Fruit fly (Drosophila melanogaster) whole organism, pupa: Measurements from ENCODE around the gene AP-2sigma.

ENCODE experiments used
- CG10348 ChIP-seq: fragments of 200-800 bp; sonication (Bioruptor generic); IDR thresholded peaks from 2 replicates; pipeline ENCODE4 v1.3.6; 2022; ENCODE audit warnings: missing biosample characterization, missing genetic modification characterization
- CG12605 ChIP-seq: fragments of 200-800 bp; sonication (Bioruptor generic); IDR thresholded peaks from 2 replicates; pipeline ENCODE4 v1.3.6; 2022; ENCODE audit warnings: missing biosample characterization, missing genetic modification characterization
- CG15710 ChIP-seq: fragments of 200-800 bp; sonication (Bioruptor generic); optimal IDR thresholded peaks from 2 replicates; lab custom pipeline; 2018; ENCODE audit warnings: missing biosample characterization, mild to moderate bottlenecking, missing genetic modification characterization, moderate library complexity
- CG17806 ChIP-seq: fragments of 200-800 bp; sonication (Bioruptor generic); optimal IDR thresholded peaks from 2 replicates; lab custom pipeline; 2018; ENCODE audit warnings: missing biosample characterization, mild to moderate bottlenecking, missing genetic modification characterization, moderate library complexity
- CG8159 ChIP-seq: fragments of 200-800 bp; sonication (Bioruptor generic); optimal IDR thresholded peaks from 3 replicates; lab custom pipeline; 2018; ENCODE audit warnings: missing biosample characterization, mild to moderate bottlenecking, missing genetic modification characterization, moderate library complexity
- fd96Ca ChIP-seq: fragments of 200-800 bp; sonication (Bioruptor generic); IDR thresholded peaks from 3 replicates; pipeline ENCODE4 v1.3.6; 2022; ENCODE audit warnings: missing biosample characterization, missing genetic modification characterization

- TF ChIP-seq CG12605 (GFP tag; lab: Robert Waterston, UW) (0 out of 2 replicates have a peak, but pooled peaks have one; percentile 3), CG10348 (GFP tag; lab: Robert Waterston, UW) (no peak), fd96Ca (GFP tag; lab: Robert Waterston, UW) (no peak), CG15710 (tag; lab: Kevin White, UChicago) (no peak), CG8159 (tag; lab: Kevin White, UChicago) (no peak), CG17806 (tag; lab: Kevin White, UChicago) (no peak)
These were observed 3.7 kb upstream of the AP-2sigma start, which contains the start of gene CG3308 for dm6 chr3R:21273427-21274038.
